Worm (Caenorhabditis elegans): Measurements from ENCODE around the gene Y51H4A.937.

The Y51H4A.937 gene

DNA sequence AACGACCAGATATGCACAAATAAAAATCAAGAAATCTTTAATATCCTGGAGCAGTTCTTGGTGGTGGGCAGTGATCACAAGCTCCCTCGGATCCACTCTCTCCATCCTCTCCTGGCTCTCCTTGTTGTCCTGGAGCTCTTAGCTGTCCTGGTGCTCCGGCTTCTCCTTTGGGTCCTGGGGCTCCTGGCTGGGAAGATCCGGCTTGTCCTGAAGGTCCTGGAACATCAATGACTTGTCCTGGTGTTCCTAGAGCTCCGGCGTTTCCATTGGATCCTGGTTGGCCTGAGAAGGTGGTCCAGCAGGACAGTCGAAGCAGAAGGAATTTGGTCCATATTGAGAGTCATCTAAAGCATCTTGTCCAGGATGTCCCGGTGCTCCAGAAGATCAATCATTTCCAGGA, 23.0 kb downstream of the Y51H4A.937 start:
- TF ChIP-seq odd-2 (tag; optimal IDR thresholded peaks at IDR 0.05) (no peak), pax-1 (tag; optimal IDR thresholded peaks at IDR 0.05) (no peak)

DNA sequence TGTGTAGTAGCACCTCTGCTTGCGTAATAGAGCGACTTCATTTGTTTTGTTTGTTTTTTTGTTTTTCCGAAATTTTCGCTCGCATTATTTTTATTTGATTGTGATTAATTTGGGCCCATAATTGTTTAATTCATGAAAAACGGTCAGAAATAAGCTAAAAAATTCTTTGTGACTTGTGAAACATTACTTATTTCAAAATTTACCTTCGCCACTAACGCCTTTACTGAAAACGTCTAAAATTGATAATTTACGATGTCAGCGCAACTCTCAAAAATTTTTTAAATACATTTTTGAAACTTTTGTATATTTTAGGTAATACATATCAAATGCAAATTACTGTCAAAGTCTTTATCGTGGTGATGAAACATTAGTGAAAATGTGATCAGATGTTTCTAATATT, 32.5 kb downstream of the Y51H4A.937 start:
- TF ChIP-seq hlh-8 (tag; optimal IDR thresholded peaks at IDR 0.05) (no peak), hlh-15 (tag; optimal IDR thresholded peaks at IDR 0.05) (no peak), fax-1 (tag; optimal IDR thresholded peaks at IDR 0.05) (no peak), C08G9.2 (tag; optimal IDR thresholded peaks at IDR 0.05) (no peak), pha-2 (tag; optimal IDR thresholded peaks at IDR 0.05) (no peak), nfya-1 (tag; optimal IDR thresholded peaks at IDR 0.05) (no peak), nhr-11 (tag; optimal IDR thresholded peaks at IDR 0.05) (no peak), pax-1 (tag; optimal IDR thresholded peaks at IDR 0.05) (no peak), K09A11.1 (tag; optimal IDR thresholded peaks at IDR 0.05; ENCODE audit: insufficient read depth) (no peak), ceh-24 (tag; optimal IDR thresholded peaks at IDR 0.05) (no peak), madf-2 (tag; optimal IDR thresholded peaks at IDR 0.05) (no peak), ceh-30 (tag; optimal IDR thresholded peaks at IDR 0.05) (no peak), nhr-232 (tag; optimal IDR thresholded peaks at IDR 0.05) (no peak), lim-6 (tag; optimal IDR thresholded peaks at IDR 0.05) (no peak), eyg-1 (tag; optimal IDR thresholded peaks at IDR 0.05) (no peak), lin-11 (tag; optimal IDR thresholded peaks at IDR 0.05) (no peak), sdc-2 (tag; optimal IDR thresholded peaks at IDR 0.05) (no peak), unc-3 (GFP tag; conservative IDR thresholded peaks at IDR 0.05) (no peak), unc-3 (tag; optimal IDR thresholded peaks at IDR 0.05) (no peak), F13H6.1 (tag; optimal IDR thresholded peaks at IDR 0.05) (no peak), ahr-1 (tag; optimal IDR thresholded peaks at IDR 0.05) (no peak)

DNA sequence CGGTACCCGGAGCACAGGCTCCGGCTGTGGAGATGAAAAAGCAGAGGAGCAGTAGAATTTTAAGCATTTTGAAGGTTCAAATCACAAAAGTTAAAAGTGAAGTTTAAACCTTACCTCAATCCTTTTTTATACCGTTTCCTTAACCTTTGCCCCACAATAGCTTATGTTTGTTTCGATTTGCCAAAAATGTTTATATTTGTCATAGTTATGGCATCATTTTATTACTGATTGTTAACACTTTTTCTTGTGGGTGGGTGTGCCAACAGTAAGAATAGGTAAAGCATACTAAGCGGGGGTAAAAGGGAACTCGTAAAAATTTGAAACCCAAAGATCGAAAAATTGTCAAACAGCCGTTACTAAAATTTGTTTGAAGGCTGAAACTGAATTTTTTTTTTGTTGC, 50.0 kb downstream of the Y51H4A.937 start, which contains the start of gene Y51H4A.8:
Gene Y51H4A.8 (minus strand): TSS at position 101 of the 400 bp plus-strand sequence.
- TF ChIP-seq ceh-30 (tag; optimal IDR thresholded peaks at IDR 0.05) (no peak), tbx-7 (tag; optimal IDR thresholded peaks at IDR 0.05) (no peak), sdc-2 (tag; optimal IDR thresholded peaks at IDR 0.05) (no peak), tbx-2 (tag; optimal IDR thresholded peaks at IDR 0.05) (no peak), K02D7.2 (tag; optimal IDR thresholded peaks at IDR 0.05) (no peak), ceh-19 (GFP tag; optimal IDR thresholded peaks at IDR 0.05) (no peak), zip-5 (tag; optimal IDR thresholded peaks at IDR 0.05) (no peak), npax-4 (tag; optimal IDR thresholded peaks at IDR 0.05) (no peak), pha-4 (tag; optimal IDR thresholded peaks at IDR 0.05) (no peak), ceh-34 (tag; optimal IDR thresholded peaks at IDR 0.05) (no peak), ama-1 (optimal IDR thresholded peaks at IDR 0.05) (no peak), pax-1 (tag; optimal IDR thresholded peaks at IDR 0.05) (no peak), madf-2 (tag; optimal IDR thresholded peaks at IDR 0.05) (no peak), ceh-6 (GFP tag; optimal IDR thresholded peaks at IDR 0.05) (no peak), hlh-13 (GFP tag; optimal IDR thresholded peaks at IDR 0.05) (no peak), dmd-4 (tag; optimal IDR thresholded peaks at IDR 0.05; ENCODE audit: borderline replicate concordance) (no peak), elt-4 (tag; optimal IDR thresholded peaks at IDR 0.05) (no peak), unc-86 (tag; optimal IDR thresholded peaks at IDR 0.05) (no peak), nhr-232 (tag; optimal IDR thresholded peaks at IDR 0.05) (no peak)
